Worm (Caenorhabditis elegans) whole organism, early embryonic: ENCODE results near the gene egl-5.

Experiments
- B0310.2 ChIP-seq: sonication (generic microtip); optimal IDR thresholded peaks from 2 replicates; lab custom pipeline; 2016; ENCODE audit warnings: mild to moderate bottlenecking, missing genetic modification characterization, missing compliant biosample characterization
- F13C5.2 ChIP-seq: sonication (generic microtip); optimal IDR thresholded peaks from 2 replicates; lab custom pipeline; 2017; ENCODE audit warnings: mild to moderate bottlenecking, missing genetic modification characterization, inconsistent platforms, missing compliant biosample characterization
- aly-1 ChIP-seq: sonication (generic microtip); optimal IDR thresholded peaks from 2 replicates; lab custom pipeline; 2016; ENCODE audit warnings: missing genetic modification characterization, missing compliant biosample characterization
- ama-1 ChIP-seq: fragments of 150-350 bp; optimal IDR thresholded peaks from 2 replicates; lab custom pipeline; 2014
- ceh-13 ChIP-seq: fragments of 200-800 bp; sonication (Bioruptor generic); optimal IDR thresholded peaks from 2 replicates; lab custom pipeline; 2018; ENCODE audit warnings: mild to moderate bottlenecking, missing genetic modification characterization, missing compliant biosample characterization
- ceh-36 ChIP-seq: sonication (generic microtip); optimal IDR thresholded peaks from 2 replicates; lab custom pipeline; 2016; ENCODE audit warnings: missing genetic modification characterization, inconsistent platforms, missing compliant biosample characterization
- ets-7 ChIP-seq: sonication (generic microtip); optimal IDR thresholded peaks from 2 replicates; lab custom pipeline; 2016; ENCODE audit warnings: missing genotype, missing genetic modification characterization, missing compliant biosample characterization
- flt-1 ChIP-seq: fragments of 200-800 bp; sonication (Bioruptor generic); IDR thresholded peaks from 2 replicates; pipeline ENCODE4 v1.3.6; 2022; ENCODE audit warnings: missing genetic modification characterization, missing compliant biosample characterization
- hmbx-1 ChIP-seq: sonication (generic microtip); optimal IDR thresholded peaks from 2 replicates; lab custom pipeline; 2016; ENCODE audit warnings: mild to moderate bottlenecking, missing genetic modification characterization, missing compliant biosample characterization
- hmg-4 ChIP-seq: fragments of 200-800 bp; sonication (Bioruptor generic); optimal IDR thresholded peaks from 2 replicates; lab custom pipeline; 2018; ENCODE audit warnings: mild to moderate bottlenecking, missing genetic modification characterization, missing compliant biosample characterization
- hnd-1 ChIP-seq: sonication (generic microtip); optimal IDR thresholded peaks from 2 replicates; lab custom pipeline; 2016; ENCODE audit warnings: missing genetic modification characterization, missing compliant biosample characterization
- pes-1 ChIP-seq: fragments of 200-800 bp; sonication (Bioruptor generic); IDR thresholded peaks from 2 replicates; pipeline ENCODE4 v1.3.6; 2022; ENCODE audit warnings: missing genetic modification reagents, missing genetic modification characterization, missing compliant biosample characterization
- scrt-1 ChIP-seq: fragments of 200-800 bp; sonication (Bioruptor generic); IDR thresholded peaks from 2 replicates; pipeline ENCODE4 v1.3.6; 2022; ENCODE audit warnings: missing genetic modification characterization, missing compliant biosample characterization
- sea-1 ChIP-seq: fragments of 200-800 bp; sonication (Bioruptor generic); conservative IDR thresholded peaks from 2 replicates; pipeline ENCODE4 v1.3.6; 2022; ENCODE audit warnings: missing genetic modification characterization, missing compliant biosample characterization
- tbx-11 ChIP-seq: fragments of 200-800 bp; sonication (Bioruptor generic); IDR thresholded peaks from 2 replicates; pipeline ENCODE4 v1.3.6; 2022; ENCODE audit warnings: missing genetic modification characterization, missing compliant biosample characterization
- tbx-37 ChIP-seq: fragments of 200-800 bp; sonication (Bioruptor generic); conservative IDR thresholded peaks from 2 replicates; pipeline ENCODE4 v1.3.6; 2022; ENCODE audit warnings: missing genetic modification reagents, missing genetic modification characterization, missing compliant biosample characterization
- tra-4 ChIP-seq: sonication (generic microtip); optimal IDR thresholded peaks from 2 replicates; lab custom pipeline; 2017; ENCODE audit warnings: missing genetic modification characterization, missing compliant biosample characterization

Gene egl-5

ce11 chrIII:7814159-7815055 lies at the start of gene egl-5:
egl-5 (plus strand) TSS chrIII:7814374.
- TF ChIP-seq flt-1 (GFP tag; lab: Robert Waterston, UW) (no peak), tra-4 (tag; lab: Kevin White, UChicago) (no peak), ceh-13 (GFP tag; lab: Kevin White, UChicago) (no peak), pes-1 (no peak), hmbx-1 (no peak), tbx-11 (no peak), hnd-1 (no peak), ceh-36 (tag; lab: Kevin White, UChicago) (no peak), hmg-4 (GFP tag; lab: Kevin White, UChicago) (no peak), F13C5.2 (tag; lab: Kevin White, UChicago) (no peak)

- no peak for TF ChIP-seq tbx-37 (GFP tag; lab: Robert Waterston, UW)
- no peak for TF ChIP-seq aly-1 (tag; lab: Kevin White, UChicago)
- TF ChIP-seq sea-1 (GFP tag; lab: Robert Waterston, UW): no peak
- TF ChIP-seq ets-7 (tag; lab: Kevin White, UChicago): no peak
Measured at ce11 chrIII:7765974-7766373, 48.2 kb upstream of the egl-5 start, which contains the start of gene ZK686.2. ZK686.2 (minus strand) TSS chrIII:7766052.

DNA sequence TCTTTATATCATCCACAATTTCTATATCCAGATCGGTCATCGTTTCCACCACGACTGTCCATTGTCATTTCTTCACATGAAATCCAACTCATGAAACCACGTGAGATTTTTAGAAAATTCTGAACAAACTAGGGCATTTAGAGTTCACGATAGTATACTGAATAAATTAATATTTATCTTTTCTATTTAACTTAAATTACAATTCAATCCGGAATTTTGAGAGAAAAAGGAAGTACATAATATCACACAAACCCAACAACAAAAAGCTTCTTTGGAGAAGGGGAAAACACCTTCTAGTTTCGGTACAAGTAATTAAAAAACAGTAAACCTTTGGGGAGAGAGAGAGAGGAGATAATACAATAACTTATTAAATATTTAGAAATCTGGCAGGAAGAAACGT lies 46.8 kb upstream of the egl-5 start, which contains the start of gene ZK686.5:
Gene ZK686.5, minus strand, starts transcription at position 101 of the 400 bp plus-strand sequence.
- TF ChIP-seq scrt-1 (GFP tag; lab: Robert Waterston, UW): no peak
- no peak for TF ChIP-seq hmg-4 (GFP tag; lab: Kevin White, UChicago)
- no peak for TF ChIP-seq aly-1 (tag; lab: Kevin White, UChicago)
- TF ChIP-seq ceh-36 (tag; lab: Kevin White, UChicago): no peak
- no peak for TF ChIP-seq tbx-11
- no peak for TF ChIP-seq flt-1 (GFP tag; lab: Robert Waterston, UW)
- TF ChIP-seq sea-1 (GFP tag; lab: Robert Waterston, UW): no peak
- no peak for TF ChIP-seq ceh-13 (GFP tag; lab: Kevin White, UChicago)
- no peak for TF ChIP-seq pes-1
- TF ChIP-seq ama-1: no peak
- no peak for TF ChIP-seq ets-7 (tag; lab: Kevin White, UChicago)
- TF ChIP-seq tra-4 (tag; lab: Kevin White, UChicago): no peak
- no peak for TF ChIP-seq tbx-37 (GFP tag; lab: Robert Waterston, UW)
- TF ChIP-seq hnd-1: no peak
- TF ChIP-seq F13C5.2 (tag; lab: Kevin White, UChicago): no peak
- TF ChIP-seq hmbx-1: no peak
- no peak for TF ChIP-seq B0310.2 (tag; lab: Kevin White, UChicago)

DNA sequence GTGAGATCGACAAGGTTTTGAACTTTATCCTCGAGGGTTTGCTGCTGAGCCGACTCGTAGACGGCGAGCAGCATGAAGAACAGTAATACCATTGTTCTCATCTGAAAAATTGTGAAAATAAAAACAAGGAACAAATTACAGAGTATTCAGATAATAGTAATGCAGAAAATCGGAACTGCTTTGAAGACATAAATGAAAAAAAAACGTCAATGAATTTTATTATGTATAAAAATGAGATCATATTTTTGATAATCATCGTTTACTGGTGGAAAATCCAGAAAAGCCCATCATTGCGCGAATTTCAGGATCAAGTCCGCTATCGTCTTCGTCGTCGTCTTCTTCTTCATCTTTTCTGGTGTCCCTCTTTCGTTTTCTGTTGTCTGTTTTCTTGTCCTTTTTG lies 45.2 kb upstream of the egl-5 start, which contains the start of gene ZK686.3:
Gene ZK686.3, minus strand, starts transcription at position 101 of the 400 bp plus-strand sequence.
- TF ChIP-seq F13C5.2 (tag; lab: Kevin White, UChicago) (no peak), hnd-1 (no peak), ceh-36 (tag; lab: Kevin White, UChicago) (no peak)

DNA sequence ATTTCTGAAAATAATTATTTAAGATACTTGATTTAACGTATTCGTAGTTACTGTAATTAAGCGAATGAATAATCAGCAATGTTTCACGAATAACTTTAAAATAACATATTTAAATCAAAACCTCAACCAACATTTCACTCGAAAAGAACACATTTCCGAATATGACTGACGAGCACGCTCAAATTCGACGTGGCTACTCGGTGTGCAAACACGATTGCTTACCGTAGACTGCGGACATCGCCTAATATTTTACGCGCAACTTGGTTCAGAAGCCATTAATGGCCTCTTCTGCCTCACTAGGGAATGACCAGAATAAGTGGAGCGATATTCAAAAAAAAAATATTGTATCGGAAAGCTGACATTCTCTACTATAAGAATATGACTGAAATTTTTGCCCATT lies 44.2 kb upstream of the egl-5 start, which contains the start of gene snu-23:
Gene snu-23, minus strand, starts transcription at position 156 of the 400 bp plus-strand sequence.
- TF ChIP-seq aly-1 (tag; lab: Kevin White, UChicago) (no peak), ama-1 (no peak), ceh-36 (tag; lab: Kevin White, UChicago) (no peak), hmg-4 (GFP tag; lab: Kevin White, UChicago) (no peak), ceh-13 (GFP tag; lab: Kevin White, UChicago) (no peak), flt-1 (GFP tag; lab: Robert Waterston, UW) (no peak), hmbx-1 (no peak), ets-7 (tag; lab: Kevin White, UChicago) (no peak), tbx-11 (no peak), pes-1 (no peak), B0310.2 (tag; lab: Kevin White, UChicago) (no peak)

DNA sequence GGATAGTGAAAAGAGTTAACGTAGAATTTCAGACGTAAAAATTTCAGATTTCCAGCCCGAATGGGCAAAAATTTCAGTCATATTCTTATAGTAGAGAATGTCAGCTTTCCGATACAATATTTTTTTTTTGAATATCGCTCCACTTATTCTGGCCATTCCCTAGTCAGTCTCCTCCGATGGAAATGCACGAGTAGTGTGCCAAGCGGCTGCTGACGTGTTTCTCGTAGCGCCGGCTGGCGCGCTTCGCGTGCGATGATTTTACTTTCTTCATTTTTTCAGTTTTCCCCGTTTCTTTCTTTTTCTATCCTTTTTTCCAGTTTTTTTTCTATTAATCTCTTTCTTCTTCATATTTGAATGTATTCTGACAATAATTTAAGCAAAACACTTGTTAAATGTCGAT lies 43.2 kb upstream of the egl-5 start:
- TF ChIP-seq flt-1 (GFP tag; lab: Robert Waterston, UW) (0 out of 2 replicates have a peak, but pooled peaks have one; percentile 15), pes-1 (0 out of 2 replicates have a peak, but pooled peaks have one; percentile 24)

DNA sequence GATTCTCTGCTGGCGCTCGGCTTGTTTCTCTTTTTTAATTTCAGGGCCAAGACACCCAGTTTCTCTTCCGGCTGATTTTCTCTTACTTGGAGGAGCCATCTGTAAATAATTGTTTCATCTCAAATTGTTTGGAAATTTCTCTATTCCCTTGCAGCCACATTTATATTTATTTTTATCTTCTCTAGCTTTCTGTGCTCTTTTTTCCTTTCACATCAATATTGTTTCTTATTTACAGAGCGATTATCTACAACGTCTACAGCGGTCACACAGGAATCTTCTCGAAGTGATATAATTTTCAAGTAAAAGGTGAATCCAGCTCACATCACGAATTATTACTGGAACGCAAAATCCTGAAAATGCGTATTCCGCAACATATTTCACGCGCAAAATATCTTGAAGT lies 41.3 kb upstream of the egl-5 start, which contains the start of the genes ZK686.6 and ZK686.1:
Gene ZK686.6, minus strand, starts transcription at position 101 of the 400 bp plus-strand sequence.
Gene ZK686.1, plus strand, starts transcription at position 234 of the 400 bp plus-strand sequence.
- TF ChIP-seq ets-7 (tag; lab: Kevin White, UChicago) (no peak), aly-1 (tag; lab: Kevin White, UChicago) (no peak), tbx-11 (no peak), flt-1 (GFP tag; lab: Robert Waterston, UW) (no peak), ceh-13 (GFP tag; lab: Kevin White, UChicago) (no peak), hnd-1 (no peak), ceh-36 (tag; lab: Kevin White, UChicago) (no peak), hmbx-1 (no peak), pes-1 (no peak), tbx-37 (GFP tag; lab: Robert Waterston, UW) (no peak), scrt-1 (GFP tag; lab: Robert Waterston, UW) (no peak)

ce11 chrIII:7773791-7774190 lies 40.4 kb upstream of the egl-5 start:
- TF ChIP-seq tbx-37 (GFP tag; lab: Robert Waterston, UW) (no peak), hmg-4 (GFP tag; lab: Kevin White, UChicago) (no peak), ets-7 (tag; lab: Kevin White, UChicago) (no peak), hnd-1 (no peak), pes-1 (no peak)
